In genomic region chr3R:14683928-14684327, dm6 we compare ENCODE assay signal across 4 fruit fly cellular contexts.
A peak's percentile ranks its signal among the peaks of the same experiment; 100 is the strongest.
TF ChIP-seq lines count a peak whose summit lies in the region.

No protein-coding gene starts in this region.

- TF ChIP-seq CTCF in whole organism, embryonic (GFP tag; optimal IDR thresholded peaks at IDR 0.05; lab: Kevin White, UChicago): no peak

TF ChIP-seq in whole organism, embryonic, 481 proteins besides CTCF, POLR2A, EP300 and RAD21 (continues in another document):
- TF ChIP-seq emc (GFP tag; optimal IDR thresholded peaks at IDR 0.05; lab: Kevin White, UChicago): no peak
- TF ChIP-seq odd (GFP tag; optimal IDR thresholded peaks at IDR 0.05; lab: Kevin White, UChicago): no peak
- no peak for TF ChIP-seq CG10209 (GFP tag; optimal IDR thresholded peaks at IDR 0.05; lab: Kevin White, UChicago)
- no peak for TF ChIP-seq eyg (GFP tag; optimal IDR thresholded peaks at IDR 0.05; lab: Kevin White, UChicago)
- no peak for TF ChIP-seq ems (GFP tag; optimal IDR thresholded peaks at IDR 0.05; lab: Kevin White, UChicago)
- no peak for TF ChIP-seq hkb (optimal IDR thresholded peaks at IDR 0.05; lab: Kevin White, UChicago)
- TF ChIP-seq hkb (GFP tag; IDR thresholded peaks at IDR 0.05; lab: Robert Waterston, UW): no peak
- no peak for TF ChIP-seq ro (GFP tag; IDR thresholded peaks at IDR 0.05; lab: Robert Waterston, UW)
- TF ChIP-seq CG6689 (GFP tag; IDR thresholded peaks at IDR 0.05; lab: Robert Waterston, UW): peak; percentile 35; the same call in 1 of the 2 replicates
- TF ChIP-seq Oaz (GFP tag; IDR thresholded peaks at IDR 0.05; lab: Robert Waterston, UW): no peak
- no peak for TF ChIP-seq ham (GFP tag; IDR thresholded peaks at IDR 0.05; lab: Robert Waterston, UW)
- TF ChIP-seq CG14441 (GFP tag; IDR thresholded peaks at IDR 0.05; lab: Robert Waterston, UW): 0 out of 2 replicates have a peak, but pooled peaks have one; percentile 15
- no peak for TF ChIP-seq CG9797 (GFP tag; optimal IDR thresholded peaks at IDR 0.05; lab: Kevin White, UChicago)
- peak; percentile 6 for TF ChIP-seq CG7839 (tag; optimal IDR thresholded peaks at IDR 0.05; lab: Kevin White, UChicago)
- TF ChIP-seq NK7.1 (GFP tag; optimal IDR thresholded peaks at IDR 0.05; lab: Kevin White, UChicago): no peak
- TF ChIP-seq Aef1 (GFP tag; IDR thresholded peaks at IDR 0.05; lab: Robert Waterston, UW): no peak
- peak; percentile 79 for TF ChIP-seq Drgx (GFP tag; IDR thresholded peaks at IDR 0.05; lab: Robert Waterston, UW)
- TF ChIP-seq CG8924 (tag; optimal IDR thresholded peaks at IDR 0.05; lab: Kevin White, UChicago): no peak
- TF ChIP-seq insv (GFP tag; optimal IDR thresholded peaks at IDR 0.05; lab: Kevin White, UChicago): no peak
- TF ChIP-seq CG3847 (GFP tag; IDR thresholded peaks at IDR 0.05; lab: Robert Waterston, UW): no peak
- no peak for TF ChIP-seq bab2 (GFP tag; optimal IDR thresholded peaks at IDR 0.05; lab: Kevin White, UChicago)
- TF ChIP-seq Dll (GFP tag; IDR thresholded peaks at IDR 0.05; lab: Robert Waterston, UW; ENCODE audit: partially characterized antibody): no peak
- no peak for TF ChIP-seq CG12299 (tag; optimal IDR thresholded peaks at IDR 0.05; lab: Kevin White, UChicago)
- TF ChIP-seq luna (GFP tag; optimal IDR thresholded peaks at IDR 0.05; lab: Kevin White, UChicago): no peak

TF ChIP-seq in whole organism, prepupa, 60 proteins besides CTCF, POLR2A, EP300 and RAD21 (continues in another document):
- TF ChIP-seq fd59A (GFP tag; optimal IDR thresholded peaks at IDR 0.05; lab: Kevin White, UChicago) (no peak), CG11902 (GFP tag; optimal IDR thresholded peaks at IDR 0.05; lab: Kevin White, UChicago) (peak; percentile 29), topi (GFP tag; optimal IDR thresholded peaks at IDR 0.05; lab: Kevin White, UChicago) (peak; percentile 68), CG10669 (GFP tag; optimal IDR thresholded peaks at IDR 0.05; lab: Kevin White, UChicago) (peak; percentile 34), CG11762 (GFP tag; optimal IDR thresholded peaks at IDR 0.05; lab: Kevin White, UChicago; ENCODE audit: insufficient read depth) (peak; percentile 35), Sox15 (GFP tag; optimal IDR thresholded peaks at IDR 0.05; lab: Kevin White, UChicago) (no peak), CG15336 (GFP tag; IDR thresholded peaks at IDR 0.05; lab: Robert Waterston, UW) (peak; percentile 93), net (GFP tag; optimal IDR thresholded peaks at IDR 0.05; lab: Kevin White, UChicago) (peak; percentile 76), svp (GFP tag; lab: Kevin White, UChicago) (peak; percentile 88), CG8119 (GFP tag; IDR thresholded peaks at IDR 0.05; lab: Robert Waterston, UW) (peak; percentile 91), salr (GFP tag; optimal IDR thresholded peaks at IDR 0.05; lab: Kevin White, UChicago) (peak in 1 of 2 experiments; percentile 61), vri (GFP tag; optimal IDR thresholded peaks at IDR 0.05; lab: Kevin White, UChicago) (no peak), CG34406 (GFP tag; optimal IDR thresholded peaks at IDR 0.05; lab: Kevin White, UChicago) (peak; percentile 34), CG6792 (GFP tag; optimal IDR thresholded peaks at IDR 0.05; lab: Kevin White, UChicago) (peak; percentile 31), fd85E (GFP tag; optimal IDR thresholded peaks at IDR 0.05; lab: Kevin White, UChicago) (no peak), Eip75B (GFP tag; optimal IDR thresholded peaks at IDR 0.05; lab: Kevin White, UChicago) (peak; percentile 75), CG8632 (GFP tag; optimal IDR thresholded peaks at IDR 0.05; lab: Kevin White, UChicago) (peak; percentile 38), Hr39 (GFP tag; optimal IDR thresholded peaks at IDR 0.05; lab: Kevin White, UChicago) (peak; percentile 14), OdsH (GFP tag; optimal IDR thresholded peaks at IDR 0.05; lab: Kevin White, UChicago) (peak; percentile 63), CG6808 (GFP tag; optimal IDR thresholded peaks at IDR 0.05; lab: Kevin White, UChicago) (peak; percentile 41), Lpt (GFP tag; optimal IDR thresholded peaks at IDR 0.05; lab: Kevin White, UChicago) (peak; percentile 78), Eip78C (GFP tag; lab: Kevin White, UChicago) (peak; percentile 98), fkh (GFP tag; optimal IDR thresholded peaks at IDR 0.05; lab: Kevin White, UChicago) (no peak), CG7368 (GFP tag; optimal IDR thresholded peaks at IDR 0.05; lab: Kevin White, UChicago) (peak; percentile 14)

TF ChIP-seq in whole organism, pupa, 21 proteins besides CTCF, POLR2A, EP300 and RAD21:
- TF ChIP-seq CG17806 (tag; optimal IDR thresholded peaks at IDR 0.05; lab: Kevin White, UChicago) (peak; percentile 40), rn (GFP tag; IDR thresholded peaks at IDR 0.05; lab: Robert Waterston, UW) (peak; percentile 57; the same call in 1 of the 2 replicates), CG8301 (tag; optimal IDR thresholded peaks at IDR 0.05; lab: Kevin White, UChicago) (peak; percentile 68), CG34367 (tag; optimal IDR thresholded peaks at IDR 0.05; lab: Kevin White, UChicago) (no peak), CG12605 (GFP tag; IDR thresholded peaks at IDR 0.05; lab: Robert Waterston, UW) (peak; percentile 77; the same call in 1 of the 2 replicates), EcR (GFP tag; optimal IDR thresholded peaks at IDR 0.05; lab: Kevin White, UChicago) (no peak), Snoo (tag; optimal IDR thresholded peaks at IDR 0.05; lab: Kevin White, UChicago) (no peak), CG10348 (GFP tag; IDR thresholded peaks at IDR 0.05; lab: Robert Waterston, UW) (no peak), CG9948 (tag; optimal IDR thresholded peaks at IDR 0.05; lab: Kevin White, UChicago) (peak; percentile 55), CG8159 (tag; optimal IDR thresholded peaks at IDR 0.05; lab: Kevin White, UChicago) (peak; percentile 26), CG4496 (GFP tag; IDR thresholded peaks at IDR 0.05; lab: Robert Waterston, UW) (peak; percentile 86), gl (tag; optimal IDR thresholded peaks at IDR 0.05; lab: Kevin White, UChicago) (no peak), CG13204 (GFP tag; optimal IDR thresholded peaks at IDR 0.05; lab: Kevin White, UChicago) (no peak), Pif1B (GFP tag; optimal IDR thresholded peaks at IDR 0.05; lab: Kevin White, UChicago) (peak; percentile 84), CG15710 (tag; optimal IDR thresholded peaks at IDR 0.05; lab: Kevin White, UChicago) (peak; percentile 36), fd96Ca (GFP tag; IDR thresholded peaks at IDR 0.05; lab: Robert Waterston, UW) (peak; percentile 79), CG32121 (GFP tag; IDR thresholded peaks at IDR 0.05; lab: Robert Waterston, UW) (peak; percentile 86), CG14655 (GFP tag; optimal IDR thresholded peaks at IDR 0.05; lab: Kevin White, UChicago) (peak; percentile 72), Ets98B (GFP tag; IDR thresholded peaks at IDR 0.05; lab: Robert Waterston, UW) (peak; percentile 91), Pif1A (GFP tag; optimal IDR thresholded peaks at IDR 0.05; lab: Kevin White, UChicago) (peak; percentile 86), D1 (tag; optimal IDR thresholded peaks at IDR 0.05; lab: Kevin White, UChicago) (no peak)

TF ChIP-seq in whole organism, wandering third instar larva, 38 proteins besides CTCF, POLR2A, EP300 and RAD21:
- no peak for TF ChIP-seq Vsx2 (GFP tag; optimal IDR thresholded peaks at IDR 0.05; lab: Kevin White, UChicago; ENCODE audit: partially characterized antibody)
- TF ChIP-seq GATAd (GFP tag; optimal IDR thresholded peaks at IDR 0.05; lab: Kevin White, UChicago): no peak
- peak; percentile 56 for TF ChIP-seq h (GFP tag; optimal IDR thresholded peaks at IDR 0.05; lab: Kevin White, UChicago)
- peak; percentile 35 for TF ChIP-seq OdsH (GFP tag; optimal IDR thresholded peaks at IDR 0.05; lab: Kevin White, UChicago)
- no peak for TF ChIP-seq dl (GFP tag; optimal IDR thresholded peaks at IDR 0.05; lab: Kevin White, UChicago; ENCODE audit: insufficient read depth in 1 of 2, partially characterized antibody in 2 of 2)
- TF ChIP-seq jim (GFP tag; optimal IDR thresholded peaks at IDR 0.05; lab: Kevin White, UChicago): no peak
- no peak for TF ChIP-seq lola (GFP tag; optimal IDR thresholded peaks at IDR 0.05; lab: Kevin White, UChicago)
- no peak for TF ChIP-seq Rel (GFP tag; optimal IDR thresholded peaks at IDR 0.05; lab: Kevin White, UChicago)
- no peak for TF ChIP-seq Rel (tag; optimal IDR thresholded peaks at IDR 0.05; lab: Kevin White, UChicago)
- TF ChIP-seq sv (GFP tag; optimal IDR thresholded peaks at IDR 0.05; lab: Kevin White, UChicago): no peak
- no peak for TF ChIP-seq brk (GFP tag; optimal IDR thresholded peaks at IDR 0.05; lab: Kevin White, UChicago)
- TF ChIP-seq HLH106 (tag; optimal IDR thresholded peaks at IDR 0.05; lab: Kevin White, UChicago): peak; percentile 19
- TF ChIP-seq Abd-B (GFP tag; optimal IDR thresholded peaks at IDR 0.05; lab: Kevin White, UChicago): no peak
- TF ChIP-seq Hnf4 (GFP tag; optimal IDR thresholded peaks at IDR 0.05; lab: Kevin White, UChicago): peak; percentile 8
- TF ChIP-seq ey (GFP tag; optimal IDR thresholded peaks at IDR 0.05; lab: Kevin White, UChicago): peak; percentile 4
- no peak for TF ChIP-seq Dif (GFP tag; optimal IDR thresholded peaks at IDR 0.05; lab: Kevin White, UChicago; ENCODE audit: partially characterized antibody)
- TF ChIP-seq fru (GFP tag; optimal IDR thresholded peaks at IDR 0.05; lab: Kevin White, UChicago): peak; percentile 49
- peak; percentile 20 for TF ChIP-seq CG32264 (GFP tag; optimal IDR thresholded peaks at IDR 0.05; lab: Kevin White, UChicago)
- TF ChIP-seq foxo (GFP tag; optimal IDR thresholded peaks at IDR 0.05; lab: Kevin White, UChicago): peak in 1 of 2 experiments; percentile 56
- TF ChIP-seq Hr83 (GFP tag; optimal IDR thresholded peaks at IDR 0.05; lab: Kevin White, UChicago; ENCODE audit: poor library complexity, severe bottlenecking): no peak
- peak; percentile 3 for TF ChIP-seq woc (GFP tag; optimal IDR thresholded peaks at IDR 0.05; lab: Kevin White, UChicago)
- TF ChIP-seq br (GFP tag; optimal IDR thresholded peaks at IDR 0.05; lab: Kevin White, UChicago): peak; percentile 9
- peak; percentile 33 for TF ChIP-seq psq (GFP tag; optimal IDR thresholded peaks at IDR 0.05; lab: Kevin White, UChicago)
- TF ChIP-seq Sp1 (GFP tag; optimal IDR thresholded peaks at IDR 0.05; lab: Kevin White, UChicago): peak; percentile 40
- TF ChIP-seq rgr (GFP tag; optimal IDR thresholded peaks at IDR 0.05; lab: Kevin White, UChicago): peak; percentile 22
TF ChIP-seq in whole organism, wandering third instar larva: peak in this region for 13.

Comparison
In these comparisons a context has a peak if more than half of its experiments do, and no peak if none do; other contexts are left out.
1. Of the 7 proteins assayed by ChIP-seq in both whole organism, embryonic and whole organism, prepupa: peak only in whole organism, embryonic: none; only in whole organism, prepupa: CG16779, Gug, Hr39, Lpt and Sox102F; in both: none; in neither: 2.